Comparison of ENCODE assay signal across 3 fruit fly cellular contexts in the genomic region with DNA sequence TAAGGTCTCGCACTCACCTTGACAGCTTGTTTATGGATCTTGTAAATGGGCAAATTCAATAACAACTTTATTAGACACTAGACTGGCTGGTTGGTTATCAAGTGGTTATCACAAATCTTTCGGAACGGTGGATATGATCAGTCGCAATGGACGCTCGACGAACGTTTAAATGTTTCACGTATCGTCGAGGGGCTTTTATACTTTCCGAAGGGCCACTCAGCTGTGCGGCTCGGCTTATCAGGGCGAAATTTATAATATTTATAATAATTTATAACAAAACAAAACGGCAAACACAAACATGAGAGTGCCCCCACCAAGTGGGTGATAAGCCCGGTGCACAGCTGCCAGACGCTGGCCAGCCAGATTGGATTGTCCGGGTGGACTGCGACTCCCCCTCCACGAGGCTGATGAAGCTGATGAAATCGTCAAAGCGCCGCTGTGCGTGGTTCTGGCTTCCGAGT.
TF ChIP-seq lines count a peak whose summit lies in the region.

TSS of gene CG10621 (minus strand) at position 177 of the 461 bp plus-strand sequence.

TF ChIP-seq in whole organism, embryonic, 481 proteins besides CTCF, POLR2A, EP300 and RAD21 (continued from another document and continues in another):
- TF ChIP-seq ttk (GFP tag; IDR thresholded peaks at IDR 0.05; lab: Robert Waterston, UW) (no peak), CG9727 (GFP tag; optimal IDR thresholded peaks at IDR 0.05; lab: Kevin White, UChicago) (no peak), CG8290 (GFP tag; optimal IDR thresholded peaks at IDR 0.05; lab: Kevin White, UChicago) (no peak), CG8290 (tag; optimal IDR thresholded peaks at IDR 0.05; lab: Kevin White, UChicago) (peak in 1 of 2 experiments; percentile 65), jing (GFP tag; optimal IDR thresholded peaks at IDR 0.05; lab: Kevin White, UChicago) (no peak), salm (tag; optimal IDR thresholded peaks at IDR 0.05; lab: Kevin White, UChicago) (no peak), ash1 (GFP tag; optimal IDR thresholded peaks at IDR 0.05; lab: Kevin White, UChicago) (no peak), corto (GFP tag; optimal IDR thresholded peaks at IDR 0.05; lab: Kevin White, UChicago) (peak; percentile 49), CG12744 (GFP tag; optimal IDR thresholded peaks at IDR 0.05; lab: Kevin White, UChicago) (no peak), pfk (GFP tag; optimal IDR thresholded peaks at IDR 0.05; lab: Kevin White, UChicago) (peak; percentile 37), rib (GFP tag; IDR thresholded peaks at IDR 0.05; lab: Robert Waterston, UW) (peak; percentile 28; the same call in 1 of the 2 replicates), gce (GFP tag; IDR thresholded peaks at IDR 0.05; lab: Robert Waterston, UW) (no peak), scrt (GFP tag; optimal IDR thresholded peaks at IDR 0.05; lab: Kevin White, UChicago) (peak; percentile 8), psq (GFP tag; optimal IDR thresholded peaks at IDR 0.05; lab: Kevin White, UChicago) (no peak), CG10979 (tag; optimal IDR thresholded peaks at IDR 0.05; lab: Kevin White, UChicago) (no peak), ci (GFP tag; IDR thresholded peaks at IDR 0.05; lab: Robert Waterston, UW) (0 out of 3 replicates have a peak, but pooled peaks have one; percentile 39), Dbx (GFP tag; IDR thresholded peaks at IDR 0.05; lab: Robert Waterston, UW) (peak; percentile 34; the same call in 1 of the 3 replicates), Drgx (GFP tag; IDR thresholded peaks at IDR 0.05; lab: Robert Waterston, UW) (0 out of 2 replicates have a peak, but pooled peaks have one; percentile 16), Deaf1 (tag; optimal IDR thresholded peaks at IDR 0.05; lab: Kevin White, UChicago) (peak; percentile 23), B-H2 (GFP tag; optimal IDR thresholded peaks at IDR 0.05; lab: Kevin White, UChicago) (peak; percentile 9), CG5953 (GFP tag; IDR thresholded peaks at IDR 0.05; lab: Robert Waterston, UW) (no peak), CG17385 (GFP tag; optimal IDR thresholded peaks at IDR 0.05; lab: Kevin White, UChicago) (no peak), dan (GFP tag; IDR thresholded peaks at IDR 0.05; lab: Robert Waterston, UW) (no peak), bowl (GFP tag; IDR thresholded peaks at IDR 0.05; lab: Robert Waterston, UW) (0 out of 2 replicates have a peak, but pooled peaks have one; percentile 14), Lim3 (GFP tag; IDR thresholded peaks at IDR 0.05; lab: Robert Waterston, UW) (no peak), Jarid2 (GFP tag; optimal IDR thresholded peaks at IDR 0.05; lab: Kevin White, UChicago) (peak; percentile 13), amos (GFP tag; IDR thresholded peaks at IDR 0.05; lab: Robert Waterston, UW; ENCODE audit: partially characterized antibody) (peak; percentile 21; the same call in 1 of the 2 replicates), CG9215 (GFP tag; IDR thresholded peaks at IDR 0.05; lab: Robert Waterston, UW) (no peak), Chrac-16 (GFP tag; optimal IDR thresholded peaks at IDR 0.05; lab: Kevin White, UChicago) (no peak), Poxn (GFP tag; IDR thresholded peaks at IDR 0.05; lab: Robert Waterston, UW) (no peak), sug (tag; optimal IDR thresholded peaks at IDR 0.05; lab: Kevin White, UChicago) (peak; percentile 97), CG11723 (GFP tag; optimal IDR thresholded peaks at IDR 0.05; lab: Kevin White, UChicago) (no peak), croc (GFP tag; conservative IDR thresholded peaks at IDR 0.05; lab: Robert Waterston, UW) (no peak), CG32767 (GFP tag; IDR thresholded peaks at IDR 0.05; lab: Robert Waterston, UW) (no peak), CG11093 (GFP tag; IDR thresholded peaks at IDR 0.05; lab: Robert Waterston, UW) (no peak), CG13296 (GFP tag; optimal IDR thresholded peaks at IDR 0.05; lab: Kevin White, UChicago) (peak; percentile 1), pb (GFP tag; optimal IDR thresholded peaks at IDR 0.05; lab: Kevin White, UChicago) (no peak), GATAe (GFP tag; conservative IDR thresholded peaks at IDR 0.05; lab: Robert Waterston, UW) (peak; percentile 27; the same call in 1 of the 2 replicates), CG31388 (GFP tag; optimal IDR thresholded peaks at IDR 0.05; lab: Kevin White, UChicago) (no peak), gsb (GFP tag; IDR thresholded peaks at IDR 0.05; lab: Robert Waterston, UW) (no peak), CG4854 (GFP tag; optimal IDR thresholded peaks at IDR 0.05; lab: Kevin White, UChicago) (no peak)

TF ChIP-seq in whole organism, prepupa, 60 proteins besides CTCF, POLR2A, EP300 and RAD21 (continued from another document):
- TF ChIP-seq Ets21C (GFP tag; optimal IDR thresholded peaks at IDR 0.05; lab: Kevin White, UChicago) (no peak), esn (GFP tag; optimal IDR thresholded peaks at IDR 0.05; lab: Kevin White, UChicago) (no peak), Eip93F (GFP tag; optimal IDR thresholded peaks at IDR 0.05; lab: Kevin White, UChicago) (no peak), pdm3 (GFP tag; optimal IDR thresholded peaks at IDR 0.05; lab: Kevin White, UChicago) (no peak), CG31627 (GFP tag; optimal IDR thresholded peaks at IDR 0.05; lab: Kevin White, UChicago) (no peak), CG6163 (GFP tag; IDR thresholded peaks at IDR 0.05; lab: Robert Waterston, UW) (0 out of 3 replicates have a peak, but pooled peaks have one; percentile 34), CG6792 (GFP tag; optimal IDR thresholded peaks at IDR 0.05; lab: Kevin White, UChicago) (no peak), Hr4 (GFP tag; optimal IDR thresholded peaks at IDR 0.05; lab: Kevin White, UChicago) (no peak), CG10669 (GFP tag; optimal IDR thresholded peaks at IDR 0.05; lab: Kevin White, UChicago) (no peak), CG7368 (GFP tag; optimal IDR thresholded peaks at IDR 0.05; lab: Kevin White, UChicago) (no peak), salr (GFP tag; optimal IDR thresholded peaks at IDR 0.05; lab: Kevin White, UChicago) (no peak), Hr38 (GFP tag; optimal IDR thresholded peaks at IDR 0.05; lab: Kevin White, UChicago) (no peak), CG34406 (GFP tag; optimal IDR thresholded peaks at IDR 0.05; lab: Kevin White, UChicago) (no peak), CG11902 (GFP tag; optimal IDR thresholded peaks at IDR 0.05; lab: Kevin White, UChicago) (no peak), Smox (GFP tag; optimal IDR thresholded peaks at IDR 0.05; lab: Kevin White, UChicago) (no peak), Eip78C (GFP tag; lab: Kevin White, UChicago) (no peak), CG32006 (GFP tag; optimal IDR thresholded peaks at IDR 0.05; lab: Kevin White, UChicago) (no peak), fkh (GFP tag; optimal IDR thresholded peaks at IDR 0.05; lab: Kevin White, UChicago) (peak; percentile 35), ss (GFP tag; optimal IDR thresholded peaks at IDR 0.05; lab: Kevin White, UChicago) (peak in 1 of 2 experiments; percentile 32), CG6808 (GFP tag; optimal IDR thresholded peaks at IDR 0.05; lab: Kevin White, UChicago) (peak; percentile 4), Sox14 (GFP tag; optimal IDR thresholded peaks at IDR 0.05; lab: Kevin White, UChicago) (no peak), Lpt (GFP tag; optimal IDR thresholded peaks at IDR 0.05; lab: Kevin White, UChicago) (no peak), net (GFP tag; optimal IDR thresholded peaks at IDR 0.05; lab: Kevin White, UChicago) (peak; percentile 33), topi (GFP tag; optimal IDR thresholded peaks at IDR 0.05; lab: Kevin White, UChicago) (no peak), CG8319 (GFP tag; optimal IDR thresholded peaks at IDR 0.05; lab: Kevin White, UChicago) (no peak), CG16779 (tag; optimal IDR thresholded peaks at IDR 0.05; lab: Kevin White, UChicago) (no peak), svp (GFP tag; lab: Kevin White, UChicago) (peak; percentile 97), lz (GFP tag; optimal IDR thresholded peaks at IDR 0.05; lab: Kevin White, UChicago) (no peak), CG10631 (GFP tag; optimal IDR thresholded peaks at IDR 0.05; lab: Kevin White, UChicago) (no peak), CG6276 (GFP tag; optimal IDR thresholded peaks at IDR 0.05; lab: Kevin White, UChicago) (no peak), CG8119 (GFP tag; IDR thresholded peaks at IDR 0.05; lab: Robert Waterston, UW) (0 out of 3 replicates have a peak, but pooled peaks have one; percentile 24), Eip75B (GFP tag; optimal IDR thresholded peaks at IDR 0.05; lab: Kevin White, UChicago) (no peak), OdsH (GFP tag; optimal IDR thresholded peaks at IDR 0.05; lab: Kevin White, UChicago) (no peak)

TF ChIP-seq in whole organism, wandering third instar larva, 38 proteins besides CTCF, POLR2A, EP300 and RAD21 (continued from another document):
- TF ChIP-seq dmrt93B (GFP tag; optimal IDR thresholded peaks at IDR 0.05; lab: Kevin White, UChicago): no peak
- TF ChIP-seq Rel (GFP tag; optimal IDR thresholded peaks at IDR 0.05; lab: Kevin White, UChicago): peak; percentile 37
- TF ChIP-seq Rel (tag; optimal IDR thresholded peaks at IDR 0.05; lab: Kevin White, UChicago): peak; percentile 68
- TF ChIP-seq foxo (GFP tag; optimal IDR thresholded peaks at IDR 0.05; lab: Kevin White, UChicago): no peak
- TF ChIP-seq Mio (GFP tag; optimal IDR thresholded peaks at IDR 0.05; lab: Kevin White, UChicago): no peak
- no peak for TF ChIP-seq N (GFP tag; optimal IDR thresholded peaks at IDR 0.05; lab: Kevin White, UChicago)
- no peak for TF ChIP-seq dl (GFP tag; optimal IDR thresholded peaks at IDR 0.05; lab: Kevin White, UChicago; ENCODE audit: insufficient read depth in 1 of 2, partially characterized antibody in 2 of 2)
- no peak for TF ChIP-seq HLH106 (tag; optimal IDR thresholded peaks at IDR 0.05; lab: Kevin White, UChicago)
- no peak for TF ChIP-seq ey (GFP tag; optimal IDR thresholded peaks at IDR 0.05; lab: Kevin White, UChicago)
- peak; percentile 18 for TF ChIP-seq sage (GFP tag; optimal IDR thresholded peaks at IDR 0.05; lab: Kevin White, UChicago)
- no peak for TF ChIP-seq CG9705 (GFP tag; optimal IDR thresholded peaks at IDR 0.05; lab: Kevin White, UChicago)
- TF ChIP-seq usp (GFP tag; optimal IDR thresholded peaks at IDR 0.05; lab: Kevin White, UChicago): no peak
